Worm (Caenorhabditis elegans) whole organism, early embryonic: ENCODE data around the gene dnj-7.

Source experiments
- ama-1 ChIP-seq: fragments of 150-350 bp; optimal IDR thresholded peaks from 2 replicates; lab custom pipeline; 2014
- flt-1 ChIP-seq: fragments of 200-800 bp; sonication (Bioruptor generic); IDR thresholded peaks from 2 replicates; pipeline ENCODE4 v1.3.6; 2022; ENCODE audit warnings: missing genetic modification characterization, missing compliant biosample characterization

ce11 chrX:7187602-7188001 lies 6.8 kb upstream of the dnj-7 start, which contains the start of gene C55B6.4:
- TF ChIP-seq flt-1 = no peak
- TF ChIP-seq ama-1 (lab: Kevin White, UChicago) = no peak
